Fruit fly (Drosophila melanogaster) whole organism, embryonic: ENCODE measurements around the gene CG32432.

Experiments used
- Aef1 ChIP-seq: fragments of 200-800 bp; sonication (Bioruptor generic); IDR thresholded peaks from 3 replicates; pipeline ENCODE4 v1.3.6; 2022; ENCODE audit warnings: missing biosample characterization, missing genetic modification characterization
- Antp ChIP-seq: fragments of 200-800 bp; sonication (Bioruptor generic); optimal IDR thresholded peaks from 3 replicates; lab custom pipeline; 2016; ENCODE audit warnings: missing biosample characterization, missing genetic modification characterization
- B-H1 ChIP-seq: fragments of 200-800 bp; sonication (Bioruptor generic); IDR thresholded peaks from 3 replicates; pipeline ENCODE4 v1.3.6; 2022; ENCODE audit warnings: missing biosample characterization, missing genetic modification characterization
- CG11398 ChIP-seq: fragments of 200-800 bp; sonication (Bioruptor generic); optimal IDR thresholded peaks from 2 replicates; lab custom pipeline; 2016; ENCODE audit warnings: missing biosample characterization, missing genetic modification characterization
- CG11696 ChIP-seq: fragments of 200-800 bp; sonication (Bioruptor generic); IDR thresholded peaks from 2 replicates; pipeline ENCODE4 v1.3.6; 2022; ENCODE audit warnings: missing biosample characterization, missing genetic modification characterization
- CG13775 ChIP-seq: fragments of 200-800 bp; sonication (Bioruptor generic); optimal IDR thresholded peaks from 3 replicates; lab custom pipeline; 2017; ENCODE audit warnings: missing biosample characterization, mild to moderate bottlenecking, missing genetic modification characterization
- CG15011 ChIP-seq: fragments of 200-800 bp; sonication (Bioruptor generic); optimal IDR thresholded peaks from 3 replicates; lab custom pipeline; 2018; ENCODE audit warnings: missing biosample characterization, mild to moderate bottlenecking, missing genetic modification characterization
- CG15479 ChIP-seq: fragments of 200-800 bp; sonication (Bioruptor generic); optimal IDR thresholded peaks from 3 replicates; lab custom pipeline; 2019; ENCODE audit warnings: missing biosample characterization, mild to moderate bottlenecking, missing genetic modification characterization, moderate library complexity
- CG17912 ChIP-seq: fragments of 200-800 bp; sonication (Bioruptor generic); optimal IDR thresholded peaks from 2 replicates; lab custom pipeline; 2018; ENCODE audit warnings: missing biosample characterization, mild to moderate bottlenecking, missing genetic modification characterization
- CG1832 ChIP-seq: fragments of 200-800 bp; sonication (Bioruptor generic); optimal IDR thresholded peaks from 2 replicates; lab custom pipeline; 2017; ENCODE audit warnings: missing biosample characterization, mild to moderate bottlenecking, missing genetic modification characterization, inconsistent platforms
- CG31365 ChIP-seq: fragments of 200-800 bp; sonication (Bioruptor generic); optimal IDR thresholded peaks from 2 replicates; lab custom pipeline; 2018; ENCODE audit warnings: missing biosample characterization, mild to moderate bottlenecking, missing genetic modification characterization
- CG32767 ChIP-seq: fragments of 200-800 bp; sonication (Bioruptor generic); IDR thresholded peaks from 2 replicates; pipeline ENCODE4 v1.3.6; 2022; ENCODE audit warnings: missing biosample characterization, missing genetic modification characterization
- CG42726 ChIP-seq: fragments of 200-800 bp; sonication (Bioruptor generic); IDR thresholded peaks from 2 replicates; pipeline ENCODE4 v1.3.6; 2022; ENCODE audit warnings: missing biosample characterization, missing genetic modification characterization; ENCODE audit not compliant: partially characterized antibody
- CG4328 ChIP-seq: fragments of 200-800 bp; sonication (Bioruptor generic); optimal IDR thresholded peaks from 3 replicates; lab custom pipeline; 2017; ENCODE audit warnings: missing biosample characterization, missing genetic modification reagents, missing genetic modification characterization
- CG7987 ChIP-seq: fragments of 200-800 bp; sonication (Bioruptor generic); optimal IDR thresholded peaks from 2 replicates; lab custom pipeline; 2018; ENCODE audit warnings: missing biosample characterization, mild to moderate bottlenecking, missing genetic modification characterization, moderate library complexity
- CG8359 ChIP-seq: fragments of 200-800 bp; sonication (Bioruptor generic); optimal IDR thresholded peaks from 2 replicates; lab custom pipeline; 2017; ENCODE audit warnings: missing biosample characterization, mild to moderate bottlenecking, missing genetic modification characterization, borderline replicate concordance
- CG8944 ChIP-seq: fragments of 200-800 bp; sonication (Bioruptor generic); optimal IDR thresholded peaks from 3 replicates; lab custom pipeline; 2016; ENCODE audit warnings: missing biosample characterization, missing genetic modification characterization
- CG9817 ChIP-seq: fragments of 200-800 bp; sonication (Bioruptor generic); optimal IDR thresholded peaks from 2 replicates; lab custom pipeline; 2018; ENCODE audit warnings: missing biosample characterization, mild to moderate bottlenecking, missing genetic modification characterization, moderate library complexity
- Chrac-16 ChIP-seq: fragments of 200-800 bp; sonication (Bioruptor generic); optimal IDR thresholded peaks from 3 replicates; lab custom pipeline; 2016; ENCODE audit warnings: missing biosample characterization, missing genetic modification characterization
- D ChIP-seq, 2 experiments: fragments of 200-800 bp in 1 of 2; fragments of >200 bp in 1 of 2; sonication (Bioruptor generic) in 1 of 2; optimal IDR thresholded peaks; 2 replicates in 1 of 2; 3 replicates in 1 of 2; lab custom pipeline; 2017; ENCODE audit warnings: mild to moderate bottlenecking in 1 of 2, missing biosample characterization in 1 of 2, missing genetic modification characterization in 1 of 2, missing genetic modification reagents in 1 of 2
- D19A ChIP-seq: fragments of 200-800 bp; optimal IDR thresholded peaks from 3 replicates; lab custom pipeline; 2019; ENCODE audit warnings: missing biosample characterization, mild to moderate bottlenecking, missing genetic modification characterization, moderate library complexity
- Dip2 ChIP-seq: fragments of 200-800 bp; sonication (Bioruptor generic); IDR thresholded peaks from 2 replicates; pipeline ENCODE4 v1.3.6; 2022; ENCODE audit warnings: missing biosample characterization, missing genetic modification characterization
- HmgD ChIP-seq: fragments of 200-800 bp; sonication (Bioruptor generic); optimal IDR thresholded peaks from 3 replicates; lab custom pipeline; 2016; ENCODE audit warnings: missing biosample characterization, missing genetic modification characterization
- Med ChIP-seq: fragments of 200-800 bp; sonication (Bioruptor generic); peaks from one replicate; lab custom pipeline; 2016; ENCODE audit warnings: missing biosample characterization, missing genetic modification characterization, mild to moderate bottlenecking, inconsistent platforms, moderate library complexity
- Mrtf ChIP-seq: fragments of 200-800 bp; sonication (Bioruptor generic); IDR thresholded peaks from 3 replicates; pipeline ENCODE4 v1.3.6; 2022; ENCODE audit warnings: missing biosample characterization, missing genetic modification characterization
- Myb ChIP-seq: fragments of 200-800 bp; sonication (Bioruptor generic); optimal IDR thresholded peaks from 2 replicates; lab custom pipeline; 2016; ENCODE audit warnings: missing biosample characterization, missing genetic modification characterization
- Neu2 ChIP-seq: fragments of 200-800 bp; sonication (Bioruptor generic); optimal IDR thresholded peaks from 3 replicates; lab custom pipeline; 2016; ENCODE audit warnings: missing biosample characterization, missing genetic modification characterization, borderline replicate concordance
- Ptx1 ChIP-seq: fragments of 200-800 bp; sonication (Bioruptor generic); IDR thresholded peaks from 2 replicates; pipeline ENCODE4 v1.3.6; 2022; ENCODE audit warnings: missing biosample characterization, missing genetic modification characterization
- ab ChIP-seq: fragments of 200-800 bp; sonication (Bioruptor generic); optimal IDR thresholded peaks from 2 replicates; lab custom pipeline; 2016; ENCODE audit warnings: missing biosample characterization, missing genetic modification characterization
- amos ChIP-seq: fragments of 200-800 bp; sonication (Bioruptor generic); IDR thresholded peaks from 2 replicates; pipeline ENCODE4 v1.3.6; 2022; ENCODE audit warnings: missing biosample characterization, missing genetic modification characterization; ENCODE audit not compliant: partially characterized antibody
- ato ChIP-seq: fragments of 200-800 bp; sonication (Bioruptor generic); IDR thresholded peaks from 2 replicates; pipeline ENCODE4 v1.3.6; 2022; ENCODE audit warnings: missing biosample characterization, missing genetic modification characterization; ENCODE audit not compliant: partially characterized antibody
- bigmax ChIP-seq: fragments of 200-800 bp; sonication (Bioruptor generic); optimal IDR thresholded peaks from 2 replicates; lab custom pipeline; 2018; ENCODE audit warnings: missing biosample characterization, mild to moderate bottlenecking, missing genetic modification characterization
- cg ChIP-seq: fragments of 200-800 bp; sonication (Bioruptor generic); optimal IDR thresholded peaks from 3 replicates; lab custom pipeline; 2019; ENCODE audit warnings: missing biosample characterization, mild to moderate bottlenecking, missing genetic modification characterization, moderate library complexity
- ci ChIP-seq: fragments of 200-800 bp; sonication (Bioruptor generic); IDR thresholded peaks from 3 replicates; pipeline ENCODE4 v1.3.6; 2022; ENCODE audit warnings: missing biosample characterization, missing genetic modification characterization
- da ChIP-seq: fragments of 200-800 bp; sonication (Bioruptor generic); optimal IDR thresholded peaks from 2 replicates; lab custom pipeline; 2016; ENCODE audit warnings: missing biosample characterization, missing genetic modification characterization
- esg ChIP-seq: fragments of 200-800 bp; sonication (Bioruptor generic); conservative IDR thresholded peaks from 2 replicates; pipeline ENCODE4 v1.3.6; 2022; ENCODE audit warnings: missing biosample characterization, missing genetic modification characterization
- fd102C ChIP-seq: fragments of 200-800 bp; sonication (Bioruptor generic); optimal IDR thresholded peaks from 2 replicates; lab custom pipeline; 2018; ENCODE audit warnings: missing biosample characterization, mild to moderate bottlenecking, missing genetic modification characterization, moderate library complexity
- hbn ChIP-seq: fragments of 200-800 bp; sonication (Bioruptor generic); IDR thresholded peaks from 2 replicates; pipeline ENCODE4 v1.3.6; 2022; ENCODE audit warnings: missing biosample characterization, missing genetic modification characterization; ENCODE audit not compliant: partially characterized antibody
- ken ChIP-seq: fragments of 200-800 bp; sonication (Bioruptor generic); IDR thresholded peaks from 3 replicates; pipeline ENCODE4 v1.3.6; 2022; ENCODE audit warnings: missing biosample characterization, missing genetic modification characterization
- lmd ChIP-seq: fragments of 200-800 bp; sonication (Bioruptor generic); IDR thresholded peaks from 2 replicates; pipeline ENCODE4 v1.3.6; 2022; ENCODE audit warnings: missing biosample characterization, missing genetic modification characterization
- phol ChIP-seq: fragments of 200-800 bp; sonication (Bioruptor generic); optimal IDR thresholded peaks from 3 replicates; lab custom pipeline; 2018; ENCODE audit warnings: missing biosample characterization, mild to moderate bottlenecking, missing genetic modification characterization, moderate library complexity
- ro ChIP-seq: fragments of 200-800 bp; sonication (Bioruptor generic); IDR thresholded peaks from 2 replicates; pipeline ENCODE4 v1.3.6; 2022; ENCODE audit warnings: missing biosample characterization, missing genetic modification characterization
- sisA ChIP-seq: fragments of 200-800 bp; sonication (Bioruptor generic); IDR thresholded peaks from 2 replicates; pipeline ENCODE4 v1.3.6; 2022; ENCODE audit warnings: missing biosample characterization, missing genetic modification characterization
- slbo ChIP-seq: fragments of 200-800 bp; sonication (Bioruptor generic); IDR thresholded peaks from 2 replicates; pipeline ENCODE4 v1.3.6; 2022; ENCODE audit warnings: missing biosample characterization, missing genetic modification characterization
- slou ChIP-seq: fragments of 200-800 bp; sonication (Bioruptor generic); optimal IDR thresholded peaks from 3 replicates; lab custom pipeline; 2016; ENCODE audit warnings: missing biosample characterization, missing genetic modification characterization
- sug ChIP-seq: fragments of 200-800 bp; optimal IDR thresholded peaks from 2 replicates; lab custom pipeline; 2019; ENCODE audit warnings: missing biosample characterization, mild to moderate bottlenecking, missing genetic modification characterization, moderate library complexity
- tin ChIP-seq: fragments of 200-800 bp; sonication (Bioruptor generic); optimal IDR thresholded peaks from 3 replicates; lab custom pipeline; 2016; ENCODE audit warnings: missing biosample characterization, missing genetic modification characterization
- twi ChIP-seq: fragments of 200-800 bp; optimal IDR thresholded peaks from 2 replicates; lab custom pipeline; 2019; ENCODE audit warnings: missing biosample characterization, mild to moderate bottlenecking, missing genetic modification characterization, moderate library complexity
- zf30C ChIP-seq: fragments of 200-800 bp; sonication (Bioruptor generic); optimal IDR thresholded peaks from 3 replicates; lab custom pipeline; 2018; ENCODE audit warnings: missing biosample characterization, mild to moderate bottlenecking, missing genetic modification characterization
- zfh2 ChIP-seq: fragments of 200-800 bp; sonication (Bioruptor generic); optimal IDR thresholded peaks from 2 replicates; lab custom pipeline; 2016; ENCODE audit warnings: missing biosample characterization, missing genetic modification characterization

The CG32432 gene

dm6 chr3L:20798325-20798846, 86.6 kb downstream of the CG32432 start, which contains the start of the genes CG3698 and tzn (continued):
- TF ChIP-seq zf30C (GFP tag; lab: Kevin White, UChicago) (peak; percentile 39), hbn (GFP tag; lab: Robert Waterston, UW) (peak; percentile 14; the same call in 1 of the 2 replicates), CG8944 (GFP tag; lab: Kevin White, UChicago) (peak; percentile 70), Chrac-16 (GFP tag; lab: Kevin White, UChicago) (peak; percentile 77), CG8359 (peak; percentile 90), HmgD (peak; percentile 66), CG11398 (GFP tag; lab: Kevin White, UChicago) (peak; percentile 84), lmd (peak; percentile 87), bigmax (GFP tag; lab: Kevin White, UChicago) (peak; percentile 76), CG42726 (GFP tag; lab: Robert Waterston, UW) (0 out of 2 replicates have a peak, but pooled peaks have one; percentile 7), D (optimal IDR thresholded peaks at IDR 0.05; lab: Kevin White, UChicago) (peak; percentile 16), D (GFP tag; optimal IDR thresholded peaks at IDR 0.05; lab: Kevin White, UChicago) (peak; percentile 94), Med (GFP tag; lab: Kevin White, UChicago) (peak; percentile 99), phol (tag; lab: Kevin White, UChicago) (peak; percentile 94), Antp (GFP tag; lab: Kevin White, UChicago) (peak; percentile 69), CG32767 (GFP tag; lab: Robert Waterston, UW) (peak; percentile 75), ab (GFP tag; lab: Kevin White, UChicago) (no peak), ci (GFP tag; lab: Robert Waterston, UW) (peak; percentile 99), Neu2 (GFP tag; lab: Kevin White, UChicago) (no peak), Dip2 (no peak), fd102C (GFP tag; lab: Kevin White, UChicago) (peak; percentile 95), ken (GFP tag; lab: Robert Waterston, UW) (peak; percentile 95), CG9817 (peak; percentile 96), CG11696 (GFP tag; lab: Robert Waterston, UW) (peak; percentile 72), esg (peak; percentile 72), twi (tag; lab: Kevin White, UChicago) (peak; percentile 84), tin (GFP tag; lab: Kevin White, UChicago) (peak; percentile 89), B-H1 (GFP tag; lab: Robert Waterston, UW) (peak; percentile 87), ato (no peak), slbo (peak; percentile 96), cg (GFP tag; lab: Kevin White, UChicago) (no peak), CG31365 (tag; lab: Kevin White, UChicago) (peak; percentile 83), CG15479 (GFP tag; lab: Kevin White, UChicago) (peak; percentile 12), CG1832 (GFP tag; lab: Kevin White, UChicago) (no peak), da (GFP tag; lab: Kevin White, UChicago) (peak; percentile 72), Myb (GFP tag; lab: Kevin White, UChicago) (peak; percentile 78), CG13775 (GFP tag; lab: Kevin White, UChicago) (peak; percentile 97), sug (tag; lab: Kevin White, UChicago) (peak; percentile 87), CG17912 (GFP tag; lab: Kevin White, UChicago) (peak; percentile 98), ro (GFP tag; lab: Robert Waterston, UW) (peak; percentile 75), Mrtf (GFP tag; lab: Robert Waterston, UW) (peak; percentile 90), CG4328 (peak; percentile 94), CG7987 (GFP tag; lab: Kevin White, UChicago) (peak; percentile 99), Ptx1 (GFP tag; lab: Robert Waterston, UW) (peak; percentile 91), Aef1 (GFP tag; lab: Robert Waterston, UW) (peak; percentile 89), zfh2 (GFP tag; lab: Kevin White, UChicago) (peak; percentile 83), CG15011 (peak; percentile 87), D19A (peak; percentile 71), slou (GFP tag; lab: Kevin White, UChicago) (peak; percentile 89), sisA (GFP tag; lab: Robert Waterston, UW) (peak; percentile 85), amos (GFP tag; lab: Robert Waterston, UW) (no peak)
